Fruit fly (Drosophila melanogaster): ENCODE measurements around the gene CG14072.

DNA sequence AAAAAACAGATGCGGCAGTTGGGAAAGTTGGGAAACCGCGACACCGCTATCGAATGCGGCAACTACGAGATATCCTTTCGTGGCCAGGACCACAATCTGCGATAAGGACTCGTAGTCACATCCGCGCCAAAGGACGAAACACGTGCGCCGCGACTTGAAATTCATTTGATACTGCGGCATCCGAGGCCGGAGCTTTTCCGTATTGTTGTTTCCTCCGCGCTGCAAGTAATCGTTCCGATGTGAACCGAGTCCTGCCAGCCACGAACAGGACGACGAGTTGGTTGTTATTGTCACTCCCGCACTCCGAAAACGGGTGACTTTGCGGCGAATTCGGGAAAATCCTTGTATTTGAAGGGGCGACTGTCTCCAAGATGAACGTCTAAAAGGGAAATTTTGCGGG lies 27.5 kb downstream of the CG14072 start, which contains the start of gene dpr2:
- TF ChIP-seq br (GFP tag; optimal IDR thresholded peaks at IDR 0.05) (no peak), Abd-B (GFP tag; optimal IDR thresholded peaks at IDR 0.05) (no peak), sage (GFP tag; optimal IDR thresholded peaks at IDR 0.05) (no peak), Jra (GFP tag; optimal IDR thresholded peaks at IDR 0.05) (no peak), HLH106 (tag; optimal IDR thresholded peaks at IDR 0.05) (no peak), foxo (GFP tag; optimal IDR thresholded peaks at IDR 0.05) (no peak), OdsH (GFP tag; optimal IDR thresholded peaks at IDR 0.05) (no peak), h (GFP tag; optimal IDR thresholded peaks at IDR 0.05) (no peak), N (GFP tag; optimal IDR thresholded peaks at IDR 0.05) (no peak), usp (GFP tag; optimal IDR thresholded peaks at IDR 0.05) (no peak), sv (GFP tag; optimal IDR thresholded peaks at IDR 0.05) (no peak), Vsx2 (GFP tag; optimal IDR thresholded peaks at IDR 0.05; ENCODE audit: partially characterized antibody) (no peak), tai (GFP tag; optimal IDR thresholded peaks at IDR 0.05) (no peak), pan (optimal IDR thresholded peaks at IDR 0.05) (no peak)
